Fruit fly (Drosophila melanogaster) whole organism, adult: ENCODE results near the gene Hexo2.
A peak's percentile ranks its signal among the peaks of the same experiment; 100 is the strongest.

Source experiments
- CG11617 ChIP-seq: fragments of 200-800 bp; sonication (Bioruptor generic); optimal IDR thresholded peaks from 2 replicates; lab custom pipeline; 2017; ENCODE audit warnings: mild to moderate bottlenecking, missing biosample characterization, missing genetic modification reagents, missing genetic modification characterization
- CG1620 ChIP-seq: fragments of 200-800 bp; sonication (Bioruptor generic); optimal IDR thresholded peaks from 2 replicates; lab custom pipeline; 2016; ENCODE audit warnings: missing biosample characterization, missing genetic modification characterization
- CG5204 ChIP-seq: fragments of 200-800 bp; sonication (Bioruptor generic); optimal IDR thresholded peaks from 2 replicates; lab custom pipeline; 2016; ENCODE audit warnings: missing biosample characterization, missing genetic modification characterization
- Clk ChIP-seq: fragments of 200-800 bp; sonication (Bioruptor generic); optimal IDR thresholded peaks from 2 replicates; lab custom pipeline; 2017; ENCODE audit warnings: missing biosample characterization, missing genetic modification characterization
- cic ChIP-seq: fragments of 200-800 bp; sonication (Bioruptor generic); optimal IDR thresholded peaks from 2 replicates; lab custom pipeline; 2017; ENCODE audit warnings: missing biosample characterization, mild to moderate bottlenecking, missing genetic modification characterization, moderate library complexity
- cnc ChIP-seq, 2 experiments: fragments of >200 bp; optimal IDR thresholded peaks; 2 replicates each; lab custom pipeline; 2017
- kay ChIP-seq: fragments of 200-800 bp; sonication (Bioruptor generic); peaks from one replicate; lab custom pipeline; 2016; ENCODE audit warnings: missing biosample characterization, missing genetic modification characterization, borderline replicate concordance
- tj ChIP-seq: fragments of 200-800 bp; sonication (Bioruptor generic); optimal IDR thresholded peaks from 3 replicates; lab custom pipeline; 2017; ENCODE audit warnings: missing biosample characterization, mild to moderate bottlenecking, missing genetic modification characterization, moderate library complexity
- toe ChIP-seq: fragments of 200-800 bp; sonication (Bioruptor generic); optimal IDR thresholded peaks from 2 replicates; lab custom pipeline; 2016; ENCODE audit warnings: missing biosample characterization, missing genetic modification characterization

DNA sequence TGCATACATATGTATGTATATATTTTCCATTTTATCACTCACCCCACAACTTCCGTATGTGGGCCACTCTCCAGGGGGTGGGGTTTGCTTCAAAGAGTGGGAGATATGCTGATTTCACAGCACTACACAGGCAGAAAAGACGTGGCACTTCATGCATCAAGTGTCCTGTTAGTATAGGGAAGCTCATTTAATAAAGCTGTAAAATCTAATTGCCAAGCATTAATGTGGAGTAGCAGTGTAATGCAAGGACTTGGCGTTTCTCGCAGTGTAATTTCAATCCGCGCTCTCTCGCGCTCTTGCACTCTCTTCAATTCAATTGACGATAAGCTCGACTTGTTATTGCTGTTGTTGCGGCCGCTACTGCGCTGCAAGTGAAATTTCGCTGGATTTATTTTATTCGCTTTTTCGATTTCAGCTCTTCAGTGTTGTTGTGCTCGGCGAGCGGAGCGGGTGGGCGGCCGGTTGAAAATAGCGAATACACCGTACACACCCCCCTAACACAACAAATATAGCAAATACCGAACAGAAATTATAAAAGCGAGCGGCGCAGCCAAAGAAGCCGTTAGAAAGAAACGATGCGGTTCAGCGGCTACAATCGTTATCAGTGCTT is at the start of gene Hexo2:
- TF ChIP-seq CG5204 (GFP tag; lab: Kevin White, UChicago) (peak; percentile 53), CG11617 (GFP tag; lab: Kevin White, UChicago) (peak; percentile 71), toe (GFP tag; lab: Kevin White, UChicago) (no peak), CG1620 (peak; percentile 96), Clk (GFP tag; lab: Kevin White, UChicago) (peak; percentile 36), tj (GFP tag; lab: Kevin White, UChicago) (peak; percentile 83), kay (GFP tag; lab: Kevin White, UChicago) (no peak), cic (GFP tag; lab: Kevin White, UChicago) (no peak), cnc (optimal IDR thresholded peaks at IDR 0.05; lab: Kevin White, UChicago) (no peak)
